Worm (Caenorhabditis elegans) whole organism, L4/young adult: ENCODE measurements around the gene mlp-1.

Experiments used
- dao-5 ChIP-seq: sonication (generic microtip); optimal IDR thresholded peaks from 2 replicates; lab custom pipeline; 2016; ENCODE audit warnings: missing genotype, missing genetic modification characterization, moderate library complexity, missing compliant biosample characterization
- him-1 ChIP-seq: sonication (generic microtip); optimal IDR thresholded peaks from 2 replicates; lab custom pipeline; 2016; ENCODE audit warnings: missing genotype, missing genetic modification reagents, missing genetic modification characterization, missing compliant biosample characterization

ce11 chrIII:6011310-6011709, 36.5 kb upstream of the mlp-1 start:
- TF ChIP-seq him-1 (no peak), dao-5 (no peak)
